Worm (Caenorhabditis elegans): Measurements from ENCODE around the gene fip-4.
"Not testable (repeated sequence)": the region's sequence is repeated elsewhere in the genome, so short reads cannot be mapped to it uniquely, and the experiment has no call there.

The fip-4 gene

ce11 chrV:8588079-8588478 lies 23.0 kb downstream of the fip-4 start, which contains the start of gene C10B5.3:
Gene C10B5.3 (minus strand): TSS chrV:8588179.
- TF ChIP-seq sea-1 (GFP tag; conservative IDR thresholded peaks at IDR 0.05) = no peak
- no peak for TF ChIP-seq ets-7 (tag; optimal IDR thresholded peaks at IDR 0.05)
- no peak for TF ChIP-seq ceh-13 (GFP tag; optimal IDR thresholded peaks at IDR 0.05)
- TF ChIP-seq hmg-4 (GFP tag; optimal IDR thresholded peaks at IDR 0.05) = no peak
- TF ChIP-seq ama-1 (optimal IDR thresholded peaks at IDR 0.05) = no peak
- TF ChIP-seq hmbx-1 (tag; optimal IDR thresholded peaks at IDR 0.05) = no peak
- no peak for TF ChIP-seq scrt-1 (GFP tag; IDR thresholded peaks at IDR 0.05)
- no peak for TF ChIP-seq aly-1 (tag; optimal IDR thresholded peaks at IDR 0.05)
- TF ChIP-seq ceh-36 (tag; optimal IDR thresholded peaks at IDR 0.05) = no peak
- no peak for TF ChIP-seq tra-4 (tag; optimal IDR thresholded peaks at IDR 0.05)
- no peak for TF ChIP-seq B0310.2 (tag; optimal IDR thresholded peaks at IDR 0.05)
- no peak for TF ChIP-seq pes-1 (GFP tag; IDR thresholded peaks at IDR 0.05)
- TF ChIP-seq tbx-11 (GFP tag; IDR thresholded peaks at IDR 0.05) = no peak
- TF ChIP-seq hnd-1 (tag; optimal IDR thresholded peaks at IDR 0.05) = no peak
- TF ChIP-seq tbx-37 (GFP tag; conservative IDR thresholded peaks at IDR 0.05) = no peak
- TF ChIP-seq F13C5.2 (tag; optimal IDR thresholded peaks at IDR 0.05) = no peak
- TF ChIP-seq flt-1 (GFP tag; IDR thresholded peaks at IDR 0.05) = no peak

ce11 chrV:8586920-8587319 lies 24.1 kb downstream of the fip-4 start:
- no peak for TF ChIP-seq hmg-4 (GFP tag; optimal IDR thresholded peaks at IDR 0.05)
- no peak for TF ChIP-seq F13C5.2 (tag; optimal IDR thresholded peaks at IDR 0.05)
- TF ChIP-seq sea-1 (GFP tag; conservative IDR thresholded peaks at IDR 0.05) = no peak
- TF ChIP-seq hmbx-1 (tag; optimal IDR thresholded peaks at IDR 0.05) = no peak
- TF ChIP-seq ceh-36 (tag; optimal IDR thresholded peaks at IDR 0.05) = no peak
- no peak for TF ChIP-seq ama-1 (optimal IDR thresholded peaks at IDR 0.05)

- TF ChIP-seq ama-1 (optimal IDR thresholded peaks at IDR 0.05) (no peak), ets-7 (tag; optimal IDR thresholded peaks at IDR 0.05) (no peak), sea-1 (GFP tag; conservative IDR thresholded peaks at IDR 0.05) (no peak), scrt-1 (GFP tag; IDR thresholded peaks at IDR 0.05) (no peak), F13C5.2 (tag; optimal IDR thresholded peaks at IDR 0.05) (no peak), pes-1 (GFP tag; IDR thresholded peaks at IDR 0.05) (no peak), tbx-37 (GFP tag; conservative IDR thresholded peaks at IDR 0.05) (no peak), ceh-36 (tag; optimal IDR thresholded peaks at IDR 0.05) (no peak), tra-4 (tag; optimal IDR thresholded peaks at IDR 0.05) (no peak), hmbx-1 (tag; optimal IDR thresholded peaks at IDR 0.05) (no peak), hmg-4 (GFP tag; optimal IDR thresholded peaks at IDR 0.05) (no peak), ceh-13 (GFP tag; optimal IDR thresholded peaks at IDR 0.05) (no peak), flt-1 (GFP tag; IDR thresholded peaks at IDR 0.05) (no peak), tbx-11 (GFP tag; IDR thresholded peaks at IDR 0.05) (no peak), hnd-1 (tag; optimal IDR thresholded peaks at IDR 0.05) (no peak), B0310.2 (tag; optimal IDR thresholded peaks at IDR 0.05) (no peak), aly-1 (tag; optimal IDR thresholded peaks at IDR 0.05) (no peak)
Observed at ce11 chrV:8586472-8586871, 24.6 kb downstream of the fip-4 start.

ce11 chrV:8580961-8581360 lies 30.1 kb downstream of the fip-4 start, which contains the start of gene C10B5.1:
Gene C10B5.1 (plus strand): TSS chrV:8581261.
- TF ChIP-seq ama-1 (optimal IDR thresholded peaks at IDR 0.05) (no peak), sea-1 (GFP tag; conservative IDR thresholded peaks at IDR 0.05) (no peak), ceh-13 (GFP tag; optimal IDR thresholded peaks at IDR 0.05) (no peak), aly-1 (tag; optimal IDR thresholded peaks at IDR 0.05) (no peak), hnd-1 (tag; optimal IDR thresholded peaks at IDR 0.05) (no peak), F13C5.2 (tag; optimal IDR thresholded peaks at IDR 0.05) (no peak), tbx-37 (GFP tag; conservative IDR thresholded peaks at IDR 0.05) (no peak), scrt-1 (GFP tag; IDR thresholded peaks at IDR 0.05) (no peak), flt-1 (GFP tag; IDR thresholded peaks at IDR 0.05) (no peak), tra-4 (tag; optimal IDR thresholded peaks at IDR 0.05) (no peak), B0310.2 (tag; optimal IDR thresholded peaks at IDR 0.05) (no peak)

- TF ChIP-seq ets-7 (tag; optimal IDR thresholded peaks at IDR 0.05); B0310.2 (tag; optimal IDR thresholded peaks at IDR 0.05); sea-1 (GFP tag; conservative IDR thresholded peaks at IDR 0.05): not testable (repeated sequence)
Observed at ce11 chrV:8574762-8575161, 36.3 kb downstream of the fip-4 start, which contains the start of gene F25G6.1. Gene F25G6.1 (plus strand): TSS chrV:8575062.

- TF ChIP-seq B0310.2 (tag; optimal IDR thresholded peaks at IDR 0.05) (no peak), aly-1 (tag; optimal IDR thresholded peaks at IDR 0.05) (no peak), pes-1 (GFP tag; IDR thresholded peaks at IDR 0.05) (no peak)
Observed at ce11 chrV:8569841-8570361, 41.2 kb downstream of the fip-4 start, which contains the start of the genes F25G6.9 and symk-1. Gene F25G6.9 (minus strand): TSS chrV:8570000. Gene symk-1 (plus strand): TSS chrV:8570311.

- TF ChIP-seq tra-4 (tag; optimal IDR thresholded peaks at IDR 0.05) = no peak
- TF ChIP-seq scrt-1 (GFP tag; IDR thresholded peaks at IDR 0.05) = no peak
- no peak for TF ChIP-seq ama-1 (optimal IDR thresholded peaks at IDR 0.05)
- no peak for TF ChIP-seq ceh-36 (tag; optimal IDR thresholded peaks at IDR 0.05)
- no peak for TF ChIP-seq tbx-37 (GFP tag; conservative IDR thresholded peaks at IDR 0.05)
- no peak for TF ChIP-seq hnd-1 (tag; optimal IDR thresholded peaks at IDR 0.05)
- no peak for TF ChIP-seq sea-1 (GFP tag; conservative IDR thresholded peaks at IDR 0.05)
- TF ChIP-seq flt-1 (GFP tag; IDR thresholded peaks at IDR 0.05) = no peak
- TF ChIP-seq ets-7 (tag; optimal IDR thresholded peaks at IDR 0.05) = no peak
- TF ChIP-seq F13C5.2 (tag; optimal IDR thresholded peaks at IDR 0.05) = no peak
- no peak for TF ChIP-seq aly-1 (tag; optimal IDR thresholded peaks at IDR 0.05)
- TF ChIP-seq tbx-11 (GFP tag; IDR thresholded peaks at IDR 0.05) = no peak
- TF ChIP-seq ceh-13 (GFP tag; optimal IDR thresholded peaks at IDR 0.05) = no peak
Observed at ce11 chrV:8569172-8569571, 41.9 kb downstream of the fip-4 start.

- TF ChIP-seq ama-1 (optimal IDR thresholded peaks at IDR 0.05) = no peak
- TF ChIP-seq hmbx-1 (tag; optimal IDR thresholded peaks at IDR 0.05) = no peak
- TF ChIP-seq flt-1 (GFP tag; IDR thresholded peaks at IDR 0.05) = no peak
- no peak for TF ChIP-seq ceh-13 (GFP tag; optimal IDR thresholded peaks at IDR 0.05)
- no peak for TF ChIP-seq tbx-11 (GFP tag; IDR thresholded peaks at IDR 0.05)
- no peak for TF ChIP-seq F13C5.2 (tag; optimal IDR thresholded peaks at IDR 0.05)
- no peak for TF ChIP-seq aly-1 (tag; optimal IDR thresholded peaks at IDR 0.05)
- no peak for TF ChIP-seq hmg-4 (GFP tag; optimal IDR thresholded peaks at IDR 0.05)
- TF ChIP-seq tra-4 (tag; optimal IDR thresholded peaks at IDR 0.05) = no peak
- no peak for TF ChIP-seq ets-7 (tag; optimal IDR thresholded peaks at IDR 0.05)
- no peak for TF ChIP-seq tbx-37 (GFP tag; conservative IDR thresholded peaks at IDR 0.05)
- TF ChIP-seq pes-1 (GFP tag; IDR thresholded peaks at IDR 0.05) = no peak
Observed at ce11 chrV:8565075-8565474, 46.0 kb downstream of the fip-4 start, which contains the start of gene F25G6.8. Gene F25G6.8 (minus strand): TSS chrV:8565175.

Data from whole organism, early embryonic.